Worm (Caenorhabditis elegans): ENCODE results near the gene C03C10.5.
A peak's percentile ranks its signal among the peaks of the same experiment; 100 is the strongest.

C03C10.5 gene

ce11 chrIII:4090773-4091172, 1.1 kb downstream of the C03C10.5 start, which contains the start of gene C03C10.2:
Gene C03C10.2, plus strand, starts transcription at chrIII:4091073.
- TF ChIP-seq ztf-11 (tag; optimal IDR thresholded peaks at IDR 0.05) (no peak), R02D3.7 (tag; optimal IDR thresholded peaks at IDR 0.05) (no peak), nhr-28 (tag; optimal IDR thresholded peaks at IDR 0.05) (no peak), nhr-43 (tag; optimal IDR thresholded peaks at IDR 0.05; ENCODE audit: poor library complexity, severe bottlenecking) (no peak), ztf-4 (tag; optimal IDR thresholded peaks at IDR 0.05) (no peak), snpc-4 (tag; optimal IDR thresholded peaks at IDR 0.05) (no peak)

ce11 chrIII:4088338-4088918, 3.5 kb downstream of the C03C10.5 start:
- TF ChIP-seq ztf-11 (tag; optimal IDR thresholded peaks at IDR 0.05) (no peak), ZK546.5 (tag; optimal IDR thresholded peaks at IDR 0.05) (no peak), pqm-1 (tag; optimal IDR thresholded peaks at IDR 0.05) (peak; percentile 18), pha-4 (tag; optimal IDR thresholded peaks at IDR 0.05) (peak; percentile 74), ama-1 (optimal IDR thresholded peaks at IDR 0.05) (peak; percentile 2), elt-2 (tag; optimal IDR thresholded peaks at IDR 0.05) (peak; percentile 70), lin-15B (tag; optimal IDR thresholded peaks at IDR 0.05) (peak; percentile 40), nfya-1 (tag; optimal IDR thresholded peaks at IDR 0.05; ENCODE audit: insufficient read depth) (peak; percentile 50), hmg-11 (tag; optimal IDR thresholded peaks at IDR 0.05) (peak; percentile 38)

ce11 chrIII:4087565-4087964, 4.4 kb downstream of the C03C10.5 start:
- TF ChIP-seq egl-5 (tag; optimal IDR thresholded peaks at IDR 0.05), result peak; percentile 81
- TF ChIP-seq ceh-82 (tag; optimal IDR thresholded peaks at IDR 0.05), result no peak
- peak in 1 of 3 experiments; percentile 18 for TF ChIP-seq elt-3 (tag; optimal IDR thresholded peaks at IDR 0.05)
- no peak for TF ChIP-seq ceh-28 (tag; optimal IDR thresholded peaks at IDR 0.05)
- no peak for TF ChIP-seq egl-27 (tag; optimal IDR thresholded peaks at IDR 0.05)
- no peak for TF ChIP-seq unc-62 (GFP tag; optimal IDR thresholded peaks at IDR 0.05)
- no peak for TF ChIP-seq mml-1 (tag; optimal IDR thresholded peaks at IDR 0.05)
- TF ChIP-seq fkh-10 (GFP tag; optimal IDR thresholded peaks at IDR 0.05), result peak; percentile 13
- peak; percentile 60 for TF ChIP-seq ama-1 (optimal IDR thresholded peaks at IDR 0.05)
- peak; percentile 57 for TF ChIP-seq jun-1 (tag; optimal IDR thresholded peaks at IDR 0.05)
- TF ChIP-seq eor-1 (tag; optimal IDR thresholded peaks at IDR 0.05), result no peak
- TF ChIP-seq daf-12 (tag; optimal IDR thresholded peaks at IDR 0.05), result no peak
- peak; percentile 82 for TF ChIP-seq nhr-23 (tag; optimal IDR thresholded peaks at IDR 0.05)
- no peak for TF ChIP-seq nhr-11 (tag; optimal IDR thresholded peaks at IDR 0.05)
- TF ChIP-seq pqm-1 (tag; optimal IDR thresholded peaks at IDR 0.05), result peak; percentile 21
- TF ChIP-seq R02D3.7 (tag; optimal IDR thresholded peaks at IDR 0.05), result no peak
- no peak for TF ChIP-seq elt-1 (tag; optimal IDR thresholded peaks at IDR 0.05)
- no peak for TF ChIP-seq fos-1 (tag; optimal IDR thresholded peaks at IDR 0.05)
- no peak for TF ChIP-seq skn-1 (tag; optimal IDR thresholded peaks at IDR 0.05)
- TF ChIP-seq pha-4 (tag; optimal IDR thresholded peaks at IDR 0.05), result peak; percentile 65
- no peak for TF ChIP-seq ztf-11 (tag; optimal IDR thresholded peaks at IDR 0.05)
- no peak for TF ChIP-seq fkh-2 (tag; optimal IDR thresholded peaks at IDR 0.05)
- peak; percentile 61 for TF ChIP-seq lsy-12 (tag; optimal IDR thresholded peaks at IDR 0.05)
- TF ChIP-seq aly-2 (tag; optimal IDR thresholded peaks at IDR 0.05), result no peak
- TF ChIP-seq nhr-77 (tag; optimal IDR thresholded peaks at IDR 0.05), result no peak
- TF ChIP-seq zag-1 (tag; optimal IDR thresholded peaks at IDR 0.05), result no peak
- TF ChIP-seq ztf-4 (tag; optimal IDR thresholded peaks at IDR 0.05), result no peak
- no peak for TF ChIP-seq mdl-1 (tag; optimal IDR thresholded peaks at IDR 0.05)
- no peak for TF ChIP-seq sea-2 (GFP tag; optimal IDR thresholded peaks at IDR 0.05)
- TF ChIP-seq ZK546.5 (tag; optimal IDR thresholded peaks at IDR 0.05), result no peak
- peak; percentile 64 for TF ChIP-seq snpc-4 (tag; optimal IDR thresholded peaks at IDR 0.05)
- no peak for TF ChIP-seq tbx-2 (tag; optimal IDR thresholded peaks at IDR 0.05)
- peak; percentile 84 for TF ChIP-seq nfya-1 (tag; optimal IDR thresholded peaks at IDR 0.05; ENCODE audit: insufficient read depth)
- TF ChIP-seq nhr-237 (tag; optimal IDR thresholded peaks at IDR 0.05), result no peak
- TF ChIP-seq lin-15B (tag; optimal IDR thresholded peaks at IDR 0.05), result peak; percentile 99
- peak; percentile 10 for TF ChIP-seq nhr-43 (tag; optimal IDR thresholded peaks at IDR 0.05; ENCODE audit: poor library complexity, severe bottlenecking)
- TF ChIP-seq nhr-12 (tag; optimal IDR thresholded peaks at IDR 0.05), result no peak
- TF ChIP-seq ceh-16 (tag; optimal IDR thresholded peaks at IDR 0.05), result no peak
- TF ChIP-seq elt-2 (tag; optimal IDR thresholded peaks at IDR 0.05), result peak; percentile 42
- TF ChIP-seq nhr-67 (tag; optimal IDR thresholded peaks at IDR 0.05), result no peak
- peak; percentile 62 for TF ChIP-seq hmg-11 (tag; optimal IDR thresholded peaks at IDR 0.05)
- no peak for TF ChIP-seq nhr-28 (tag; optimal IDR thresholded peaks at IDR 0.05)
- no peak for TF ChIP-seq unc-39 (tag; optimal IDR thresholded peaks at IDR 0.05)
- TF ChIP-seq nhr-25 (tag; optimal IDR thresholded peaks at IDR 0.05), result peak; percentile 92
- TF ChIP-seq ceh-9 (tag; optimal IDR thresholded peaks at IDR 0.05), result no peak
- TF ChIP-seq lin-39 (tag; optimal IDR thresholded peaks at IDR 0.05), result peak; percentile 95
- no peak for TF ChIP-seq nhr-76 (tag; optimal IDR thresholded peaks at IDR 0.05)

Data from whole organism, L3 larva.